Worm (Caenorhabditis elegans): ENCODE measurements around the gene T10G3.2.

- TF ChIP-seq hlh-30 (tag; optimal IDR thresholded peaks at IDR 0.05; ENCODE audit: insufficient read depth): no peak
- TF ChIP-seq lin-11 (tag; optimal IDR thresholded peaks at IDR 0.05): no peak
- TF ChIP-seq ceh-19 (GFP tag; optimal IDR thresholded peaks at IDR 0.05): no peak
- no peak for TF ChIP-seq nfya-1 (tag; optimal IDR thresholded peaks at IDR 0.05)
- TF ChIP-seq nhr-11 (tag; optimal IDR thresholded peaks at IDR 0.05): no peak
- no peak for TF ChIP-seq pag-3 (tag; optimal IDR thresholded peaks at IDR 0.05; ENCODE audit: borderline replicate concordance)
- TF ChIP-seq rnt-1 (tag; optimal IDR thresholded peaks at IDR 0.05): no peak
- TF ChIP-seq ets-4 (tag; optimal IDR thresholded peaks at IDR 0.05): no peak
- TF ChIP-seq nhr-232 (tag; optimal IDR thresholded peaks at IDR 0.05): no peak
- TF ChIP-seq tbx-2 (tag; optimal IDR thresholded peaks at IDR 0.05): no peak
These were observed 51.0 kb downstream of the T10G3.2 start, which contains the start of gene srd-19 for ce11 chrV:13428660-13429059.

All from whole organism, late embryonic.